Worm (Caenorhabditis elegans) whole organism, L4/young adult: ENCODE measurements around the gene xtr-2.

Experiments used
- W03F9.2 ChIP-seq: fragments of 150-350 bp; optimal IDR thresholded peaks from 2 replicates; lab custom pipeline; 2014; ENCODE audit warnings: missing biosample characterization, missing genetic modification characterization
- dao-5 ChIP-seq: sonication (generic microtip); optimal IDR thresholded peaks from 2 replicates; lab custom pipeline; 2016; ENCODE audit warnings: missing genotype, missing genetic modification characterization, moderate library complexity, missing compliant biosample characterization
- him-1 ChIP-seq: sonication (generic microtip); optimal IDR thresholded peaks from 2 replicates; lab custom pipeline; 2016; ENCODE audit warnings: missing genotype, missing genetic modification reagents, missing genetic modification characterization, missing compliant biosample characterization

DNA sequence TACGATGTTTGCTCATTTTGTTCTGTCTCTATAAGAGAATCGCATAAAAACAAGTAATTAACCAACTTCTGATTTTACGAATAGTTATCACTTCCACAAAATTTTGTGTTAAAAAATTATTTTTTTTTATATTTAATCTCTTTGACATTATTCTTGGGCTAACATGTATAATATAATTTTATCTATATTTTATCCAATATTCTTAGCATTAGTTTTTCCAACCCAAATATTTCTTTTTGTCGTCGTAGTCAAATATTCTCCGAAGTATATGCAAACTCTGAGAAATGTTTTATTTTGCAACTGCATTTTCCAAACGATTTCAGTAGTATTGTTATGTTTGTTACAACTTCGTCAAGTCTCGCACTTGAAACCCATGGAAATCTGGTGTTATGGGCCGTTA, 18.1 kb downstream of the xtr-2 start, which contains the start of gene srd-47:
- TF ChIP-seq W03F9.2 (no peak), dao-5 (tag; lab: Kevin White, UChicago) (no peak), him-1 (tag; lab: Kevin White, UChicago) (no peak)
